Worm (Caenorhabditis elegans): ENCODE measurements around the gene F54B11.5.

DNA sequence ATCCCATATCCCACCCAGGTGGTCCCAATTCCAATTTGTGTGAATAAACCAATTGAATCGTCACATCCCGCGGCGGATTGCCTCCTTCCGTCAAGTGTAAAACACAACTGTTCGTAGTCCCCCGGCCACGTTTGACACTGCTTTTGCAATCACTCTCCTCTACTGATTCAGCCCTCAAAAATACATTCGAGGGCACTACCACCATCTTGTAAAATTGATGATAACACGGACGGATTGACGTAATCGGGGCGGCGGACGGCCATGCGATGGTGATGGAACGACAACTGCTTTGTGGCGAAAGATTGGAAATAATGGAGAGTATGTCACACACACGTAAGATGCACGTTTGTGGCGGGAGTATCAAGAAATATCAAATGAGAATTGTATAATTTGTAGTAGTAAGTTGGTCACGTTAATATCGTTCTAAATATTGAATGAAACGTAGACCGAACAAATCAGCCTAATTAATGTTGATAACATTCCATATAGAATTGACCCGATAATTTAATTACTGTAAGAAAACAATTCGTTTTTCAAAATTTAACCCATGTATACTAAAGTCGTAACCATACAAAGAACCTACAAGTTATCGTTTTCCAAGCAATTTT, 42.6 kb upstream of the F54B11.5 start:
- TF ChIP-seq fos-1 (tag; optimal IDR thresholded peaks at IDR 0.05) = no peak
- TF ChIP-seq ceh-20 (GFP tag; IDR thresholded peaks at IDR 0.05) = no peak
- TF ChIP-seq Y105C5A.15 (GFP tag; IDR thresholded peaks at IDR 0.05) = no peak
